Fruit fly (Drosophila melanogaster) whole organism, wandering third instar larva: ENCODE measurements around the gene Sf3a2.

Source experiments
- CG9705 ChIP-seq: fragments of 200-800 bp; sonication (Bioruptor generic); optimal IDR thresholded peaks from 2 replicates; lab custom pipeline; 2018; ENCODE audit warnings: missing biosample characterization, mild to moderate bottlenecking, missing genetic modification characterization
- Hr83 ChIP-seq: fragments of 200-300 bp; sonication (Bioruptor generic); optimal IDR thresholded peaks from 2 replicates; lab custom pipeline; 2016; ENCODE audit warnings: missing biosample characterization, mild to moderate bottlenecking, missing genetic modification characterization, moderate library complexity; ENCODE audit not compliant: poor library complexity, severe bottlenecking
- OdsH ChIP-seq: fragments of 200-800 bp; sonication (Bioruptor generic); optimal IDR thresholded peaks from 2 replicates; lab custom pipeline; 2016; ENCODE audit warnings: missing biosample characterization, mild to moderate bottlenecking, missing genetic modification characterization
- h ChIP-seq: fragments of 200-800 bp; sonication (Bioruptor generic); optimal IDR thresholded peaks from 3 replicates; lab custom pipeline; 2016; ENCODE audit warnings: missing biosample characterization, mild to moderate bottlenecking, missing genetic modification characterization
- lola ChIP-seq: fragments of >200 bp; optimal IDR thresholded peaks from 2 replicates; lab custom pipeline; 2017; ENCODE audit warnings: missing biosample characterization, missing genetic modification characterization
- pan ChIP-seq: fragments of >200 bp; optimal IDR thresholded peaks from 2 replicates; lab custom pipeline; 2017
- usp ChIP-seq: fragments of >200 bp; optimal IDR thresholded peaks from 2 replicates; lab custom pipeline; 2017; ENCODE audit warnings: missing biosample characterization, missing genetic modification characterization

DNA sequence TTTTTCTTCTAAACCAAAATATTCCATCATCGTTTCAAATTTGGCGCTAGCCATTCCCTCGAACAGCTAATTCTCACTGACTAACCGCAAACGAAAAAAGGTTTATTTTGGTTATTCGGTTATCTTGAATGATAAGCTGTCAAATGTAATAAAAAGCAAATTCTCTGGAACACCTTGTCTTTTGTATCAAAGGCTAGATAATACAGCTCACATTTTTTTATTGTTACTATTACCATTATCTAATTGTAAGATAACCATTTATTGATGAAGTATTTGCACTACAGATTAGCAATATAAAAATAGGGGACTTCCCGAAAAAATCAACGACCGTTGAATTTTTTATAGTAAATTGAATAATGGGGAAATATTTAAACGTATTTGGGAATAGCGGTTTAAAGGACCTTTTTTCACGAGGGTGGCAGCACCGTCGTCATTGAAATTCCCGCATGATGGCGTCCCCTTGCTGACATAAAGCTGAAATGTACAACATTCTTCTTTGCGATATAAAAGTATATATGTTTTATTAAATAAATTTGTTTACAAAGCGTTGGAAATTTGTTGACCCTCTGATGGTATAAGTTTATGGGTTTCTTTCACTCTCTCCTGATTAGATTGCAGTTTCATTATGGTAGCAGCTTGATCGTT lies 47.6 kb upstream of the Sf3a2 start, which contains the start of gene CG32107:
- no peak for TF ChIP-seq CG9705 (GFP tag; lab: Kevin White, UChicago)
- no peak for TF ChIP-seq usp (GFP tag; lab: Kevin White, UChicago)
- TF ChIP-seq OdsH (GFP tag; lab: Kevin White, UChicago), result no peak
- no peak for TF ChIP-seq h (GFP tag; lab: Kevin White, UChicago)
- no peak for TF ChIP-seq lola (GFP tag; lab: Kevin White, UChicago)
- no peak for TF ChIP-seq pan (lab: Kevin White, UChicago)
- TF ChIP-seq Hr83 (GFP tag; lab: Kevin White, UChicago), result no peak
